Fruit fly (Drosophila melanogaster): ENCODE measurements around the gene Tmtc1.

Gene Tmtc1

dm6 chr2L:2759654-2760053 lies 82.1 kb downstream of the Tmtc1 start, which contains the start of the genes HemK2, Snapin and Tnpo-SR (continued):
- TF ChIP-seq mld (GFP tag; IDR thresholded peaks at IDR 0.05; ENCODE audit: partially characterized antibody) (peak; percentile 87), zen (tag; optimal IDR thresholded peaks at IDR 0.05) (peak; percentile 97), CG3726 (GFP tag; IDR thresholded peaks at IDR 0.05) (peak; percentile 86; the same call in 2 of the 3 replicates), bsh (GFP tag; optimal IDR thresholded peaks at IDR 0.05) (peak in 1 of 2 experiments; percentile 88), tna (GFP tag; IDR thresholded peaks at IDR 0.05; ENCODE audit: partially characterized antibody) (peak; percentile 81), vfl (GFP tag; optimal IDR thresholded peaks at IDR 0.05) (peak; percentile 92), pzg (GFP tag; optimal IDR thresholded peaks at IDR 0.05) (peak; percentile 84), CG7357 (GFP tag; IDR thresholded peaks at IDR 0.05) (peak; percentile 77), CG7745 (tag; optimal IDR thresholded peaks at IDR 0.05) (peak; percentile 54), Opbp (GFP tag; IDR thresholded peaks at IDR 0.05; ENCODE audit: partially characterized antibody) (peak; percentile 86), E2f1 (GFP tag; IDR thresholded peaks at IDR 0.05) (peak; percentile 93), Nf-YC (tag; optimal IDR thresholded peaks at IDR 0.05) (peak; percentile 86), C15 (GFP tag; IDR thresholded peaks at IDR 0.05) (peak; percentile 59; the same call in 1 of the 3 replicates), fu2 (GFP tag; optimal IDR thresholded peaks at IDR 0.05) (peak; percentile 76), CG2202 (tag; optimal IDR thresholded peaks at IDR 0.05) (peak; percentile 82), cg (GFP tag; optimal IDR thresholded peaks at IDR 0.05) (no peak), hbn (GFP tag; IDR thresholded peaks at IDR 0.05; ENCODE audit: partially characterized antibody) (peak; percentile 97), sc (optimal IDR thresholded peaks at IDR 0.05) (no peak), sc (GFP tag; optimal IDR thresholded peaks at IDR 0.05) (peak; percentile 71), D19B (GFP tag; optimal IDR thresholded peaks at IDR 0.05) (peak; percentile 73), CG6175 (GFP tag; IDR thresholded peaks at IDR 0.05) (peak; percentile 80), Atf6 (GFP tag; IDR thresholded peaks at IDR 0.05) (peak; percentile 88), CG10267 (tag; optimal IDR thresholded peaks at IDR 0.05) (peak; percentile 88), CG10366 (GFP tag; IDR thresholded peaks at IDR 0.05) (peak; percentile 93), E2f2 (GFP tag; IDR thresholded peaks at IDR 0.05) (peak; percentile 72), zen2 (GFP tag; IDR thresholded peaks at IDR 0.05; ENCODE audit: partially characterized antibody) (peak; percentile 85; the same call in 2 of the 3 replicates), onecut (GFP tag; IDR thresholded peaks at IDR 0.05) (peak; percentile 83), sens-2 (GFP tag; IDR thresholded peaks at IDR 0.05) (peak; percentile 81), CG31388 (GFP tag; optimal IDR thresholded peaks at IDR 0.05) (peak; percentile 74), HLH54F (GFP tag; optimal IDR thresholded peaks at IDR 0.05) (peak; percentile 86), btn (GFP tag; optimal IDR thresholded peaks at IDR 0.05) (peak; percentile 53), crp (GFP tag; optimal IDR thresholded peaks at IDR 0.05) (peak in 1 of 2 experiments; percentile 63), CG10209 (GFP tag; optimal IDR thresholded peaks at IDR 0.05) (peak; percentile 90), dmrt99B (tag; optimal IDR thresholded peaks at IDR 0.05) (peak; percentile 88), Rx (GFP tag; IDR thresholded peaks at IDR 0.05) (peak; percentile 85), Trl (optimal IDR thresholded peaks at IDR 0.05) (no peak), Trl (GFP tag; optimal IDR thresholded peaks at IDR 0.05) (peak; percentile 81), Dad (GFP tag; optimal IDR thresholded peaks at IDR 0.05) (peak; percentile 82), CG2116 (GFP tag; optimal IDR thresholded peaks at IDR 0.05) (peak; percentile 92), CG13296 (GFP tag; optimal IDR thresholded peaks at IDR 0.05) (peak; percentile 89), Oaz (GFP tag; IDR thresholded peaks at IDR 0.05) (peak; percentile 91), CG6654 (GFP tag; optimal IDR thresholded peaks at IDR 0.05) (peak; percentile 36), CG4617 (GFP tag; optimal IDR thresholded peaks at IDR 0.05; ENCODE audit: borderline replicate concordance) (peak; percentile 89), CG9817 (tag; optimal IDR thresholded peaks at IDR 0.05) (peak; percentile 94), Gug (GFP tag; IDR thresholded peaks at IDR 0.05) (peak; percentile 90), Med (GFP tag) (peak; percentile 98), CG4282 (GFP tag; optimal IDR thresholded peaks at IDR 0.05) (peak; percentile 48), seq (GFP tag; IDR thresholded peaks at IDR 0.05) (peak; percentile 86), lola (GFP tag; optimal IDR thresholded peaks at IDR 0.05) (peak in 1 of 3 experiments; percentile 88), CG12071 (GFP tag; optimal IDR thresholded peaks at IDR 0.05) (peak; percentile 55)
